Worm (Caenorhabditis elegans) whole organism, dauer: Measurements from ENCODE around the gene K08F4.3.

ENCODE experiments used
- unc-62 ChIP-seq: sonication (generic microtip); optimal IDR thresholded peaks from 2 replicates; lab custom pipeline; 2017; ENCODE audit warnings: missing biosample characterization, missing genetic modification reagents, missing genetic modification characterization

Gene K08F4.3

ce11 chrIV:10128446-10128845 lies 611 bp upstream of the K08F4.3 start:
- TF ChIP-seq unc-62 (GFP tag; lab: Kevin White, UChicago), result no peak

- TF ChIP-seq unc-62 (GFP tag; lab: Kevin White, UChicago), result no peak
These were observed 900 bp downstream of the K08F4.3 start, which contains the start of gene glt-3 for ce11 chrIV:10129957-10130356. TSS of gene glt-3 (plus strand) at chrIV:10130257.

ce11 chrIV:10135817-10136216 lies 6.8 kb downstream of the K08F4.3 start, which contains the start of gene K08F4.5:
TSS of gene K08F4.5 (minus strand) at chrIV:10135917.
- no peak for TF ChIP-seq unc-62 (GFP tag; lab: Kevin White, UChicago)

- no peak for TF ChIP-seq unc-62 (GFP tag; lab: Kevin White, UChicago)
These were observed 8.7 kb downstream of the K08F4.3 start, which contains the start of gene K08F4.12 for ce11 chrIV:10137804-10138203. TSS of gene K08F4.12 (plus strand) at chrIV:10138104.

ce11 chrIV:10140143-10140542 lies 11.1 kb downstream of the K08F4.3 start, which contains the start of gene gst-3:
TSS of gene gst-3 (minus strand) at chrIV:10140243.
- no peak for TF ChIP-seq unc-62 (GFP tag; lab: Kevin White, UChicago)

- TF ChIP-seq unc-62 (GFP tag; lab: Kevin White, UChicago), result no peak
These were observed 13.0 kb downstream of the K08F4.3 start, which contains the start of the genes gst-2, gst-4 and dhs-12 for ce11 chrIV:10141930-10142505. TSS of gene gst-2 (minus strand) at chrIV:10142061. TSS of gene gst-4 (plus strand) at chrIV:10142225. TSS of gene dhs-12 (plus strand) at chrIV:10142455.

- TF ChIP-seq unc-62 (GFP tag; lab: Kevin White, UChicago), result no peak
These were observed 14.6 kb downstream of the K08F4.3 start, which contains the start of gene msp-38 for ce11 chrIV:10143640-10144039. TSS of gene msp-38 (minus strand) at chrIV:10143740.

ce11 chrIV:10144487-10144886 lies 15.4 kb downstream of the K08F4.3 start:
- no peak for TF ChIP-seq unc-62 (GFP tag; lab: Kevin White, UChicago)

- TF ChIP-seq unc-62 (GFP tag; lab: Kevin White, UChicago), result no peak
These were observed 15.9 kb downstream of the K08F4.3 start for ce11 chrIV:10144909-10145308.

- TF ChIP-seq unc-62 (GFP tag; lab: Kevin White, UChicago), result no peak
These were observed 17.8 kb downstream of the K08F4.3 start, which contains the start of gene T14G10.8 for ce11 chrIV:10146885-10147284. TSS of gene T14G10.8 (minus strand) at chrIV:10146985.

ce11 chrIV:10148938-10149337 lies 19.9 kb downstream of the K08F4.3 start, which contains the start of gene pigs-1:
TSS of gene pigs-1 (minus strand) at chrIV:10149038.
- no peak for TF ChIP-seq unc-62 (GFP tag; lab: Kevin White, UChicago)

- TF ChIP-seq unc-62 (GFP tag; lab: Kevin White, UChicago), result no peak
These were observed 21.5 kb downstream of the K08F4.3 start, which contains the start of gene tsp-12 for ce11 chrIV:10150552-10151004. TSS of gene tsp-12 (minus strand) at chrIV:10150602.

ce11 chrIV:10151439-10151997 lies 22.5 kb downstream of the K08F4.3 start, which contains the start of gene copg-1:
TSS of gene copg-1 (plus strand) at chrIV:10151947.
- TF ChIP-seq unc-62 (GFP tag; lab: Kevin White, UChicago), result no peak

- no peak for TF ChIP-seq unc-62 (GFP tag; lab: Kevin White, UChicago)
These were observed 24.4 kb downstream of the K08F4.3 start for ce11 chrIV:10153479-10153878.

- no peak for TF ChIP-seq unc-62 (GFP tag; lab: Kevin White, UChicago)
These were observed 26.4 kb downstream of the K08F4.3 start, which contains the start of gene ttr-54 for ce11 chrIV:10155475-10155874. TSS of gene ttr-54 (plus strand) at chrIV:10155775.

ce11 chrIV:10157034-10157433 lies 28.0 kb downstream of the K08F4.3 start:
- TF ChIP-seq unc-62 (GFP tag; lab: Kevin White, UChicago), result no peak
